Worm (Caenorhabditis elegans) whole organism, L3 larva: ENCODE data around the gene pef-1.
A peak's percentile ranks its signal among the peaks of the same experiment; 100 is the strongest.

Experiments
- R02D3.7 ChIP-seq: fragments of 150-350 bp; optimal IDR thresholded peaks from 2 replicates; lab custom pipeline; 2014; ENCODE audit warnings: missing biosample characterization, missing genetic modification characterization
- aly-2 ChIP-seq: fragments of 150-350 bp; optimal IDR thresholded peaks from 2 replicates; lab custom pipeline; 2014; ENCODE audit warnings: missing biosample characterization, missing genetic modification characterization
- ama-1 ChIP-seq: fragments of 150-350 bp; optimal IDR thresholded peaks from 2 replicates; lab custom pipeline; 2018
- ceh-16 ChIP-seq: sonication (generic microtip); optimal IDR thresholded peaks from 2 replicates; lab custom pipeline; 2017; ENCODE audit warnings: missing biosample characterization, missing genetic modification characterization
- ceh-28 ChIP-seq: fragments of 150-350 bp; optimal IDR thresholded peaks from 2 replicates; lab custom pipeline; 2014; ENCODE audit warnings: missing biosample characterization, missing genetic modification reagents, missing genetic modification characterization
- ceh-82 ChIP-seq: fragments of 150-350 bp; optimal IDR thresholded peaks from 2 replicates; lab custom pipeline; 2014; ENCODE audit warnings: missing biosample characterization, missing genetic modification characterization
- daf-12 ChIP-seq: fragments of 150-350 bp; optimal IDR thresholded peaks from 2 replicates; lab custom pipeline; 2014; ENCODE audit warnings: missing biosample characterization, missing genetic modification reagents, missing genetic modification characterization
- egl-5 ChIP-seq: fragments of 150-350 bp; optimal IDR thresholded peaks from 2 replicates; lab custom pipeline; 2017; ENCODE audit warnings: missing biosample characterization, missing genetic modification reagents, missing genetic modification characterization, inconsistent platforms
- elt-2 ChIP-seq: sonication (generic microtip); optimal IDR thresholded peaks from 2 replicates; lab custom pipeline; 2016; ENCODE audit warnings: missing genetic modification reagents, mild to moderate bottlenecking, missing genetic modification characterization, missing compliant biosample characterization
- elt-3 ChIP-seq, 3 experiments: fragments of 150-350 bp in 1 of 3; sonication (generic microtip) in 2 of 3; optimal IDR thresholded peaks; 2 replicates in 2 of 3; 4 replicates in 1 of 3; lab custom pipeline; 2014 to 2017; ENCODE audit warnings: missing biosample characterization in 3 of 3, missing genetic modification characterization in 3 of 3
- eor-1 ChIP-seq, 2 experiments: fragments of 150-350 bp; optimal IDR thresholded peaks; 2 replicates each; lab custom pipeline; 2014 to 2018; ENCODE audit warnings: missing biosample characterization in 2 of 2, missing genetic modification characterization in 2 of 2
- fkh-10 ChIP-seq: sonication (generic microtip); optimal IDR thresholded peaks from 2 replicates; lab custom pipeline; 2017; ENCODE audit warnings: missing biosample characterization, missing genetic modification reagents, missing genetic modification characterization
- fkh-2 ChIP-seq: fragments of 150-350 bp; optimal IDR thresholded peaks from 2 replicates; lab custom pipeline; 2014; ENCODE audit warnings: missing biosample characterization, missing genetic modification reagents, missing genetic modification characterization
- hmg-11 ChIP-seq: sonication (generic microtip); optimal IDR thresholded peaks from 2 replicates; lab custom pipeline; 2016; ENCODE audit warnings: missing genetic modification characterization, missing compliant biosample characterization
- lin-39 ChIP-seq: fragments of 150-350 bp; optimal IDR thresholded peaks from 2 replicates; lab custom pipeline; 2018; ENCODE audit warnings: missing biosample characterization, missing genetic modification reagents, missing genetic modification characterization
- lsy-12 ChIP-seq: sonication (generic microtip); optimal IDR thresholded peaks from 2 replicates; lab custom pipeline; 2016; ENCODE audit warnings: mild to moderate bottlenecking, missing genetic modification characterization, missing compliant biosample characterization
- mml-1 ChIP-seq: fragments of 150-350 bp; sonication (generic microtip); optimal IDR thresholded peaks from 3 replicates; lab custom pipeline; 2014; ENCODE audit warnings: missing biosample characterization, missing genetic modification characterization
- nhr-11 ChIP-seq: fragments of 150-350 bp; optimal IDR thresholded peaks from 2 replicates; lab custom pipeline; 2014; ENCODE audit warnings: missing biosample characterization, missing genetic modification characterization
- nhr-12 ChIP-seq: fragments of 150-350 bp; optimal IDR thresholded peaks from 2 replicates; lab custom pipeline; 2014; ENCODE audit warnings: missing biosample characterization, missing genetic modification characterization
- nhr-23 ChIP-seq: fragments of 150-350 bp; optimal IDR thresholded peaks from 2 replicates; lab custom pipeline; 2014; ENCODE audit warnings: missing biosample characterization, missing genetic modification reagents, missing genetic modification characterization
- nhr-25 ChIP-seq: sonication (generic microtip); optimal IDR thresholded peaks from 2 replicates; lab custom pipeline; 2017; ENCODE audit warnings: missing biosample characterization, missing genetic modification characterization
- nhr-43 ChIP-seq: sonication (generic microtip); optimal IDR thresholded peaks from 2 replicates; lab custom pipeline; 2016; ENCODE audit warnings: mild to moderate bottlenecking, missing genetic modification characterization, missing compliant biosample characterization; ENCODE audit not compliant: poor library complexity, severe bottlenecking
- nhr-67 ChIP-seq: fragments of 150-350 bp; optimal IDR thresholded peaks from 2 replicates; lab custom pipeline; 2014; ENCODE audit warnings: missing biosample characterization, missing genetic modification characterization
- pha-4 ChIP-seq: fragments of 150-350 bp; optimal IDR thresholded peaks from 2 replicates; lab custom pipeline; 2014; ENCODE audit warnings: missing biosample characterization, missing genetic modification reagents, missing genetic modification characterization
- pqm-1 ChIP-seq: fragments of 150-350 bp; optimal IDR thresholded peaks from 2 replicates; lab custom pipeline; 2017; ENCODE audit warnings: missing biosample characterization, missing genetic modification characterization, inconsistent platforms
- sea-2 ChIP-seq: fragments of 150-350 bp; sonication (generic microtip); optimal IDR thresholded peaks from 4 replicates; lab custom pipeline; 2014; ENCODE audit warnings: missing biosample characterization, missing genetic modification reagents, missing genetic modification characterization
- skn-1 ChIP-seq: fragments of 150-350 bp; optimal IDR thresholded peaks from 2 replicates; lab custom pipeline; 2014; ENCODE audit warnings: missing biosample characterization, missing genetic modification characterization
- snpc-4 ChIP-seq: fragments of 150-350 bp; optimal IDR thresholded peaks from 2 replicates; lab custom pipeline; 2014; ENCODE audit warnings: missing biosample characterization, missing genetic modification characterization
- tbx-2 ChIP-seq: sonication (generic microtip); optimal IDR thresholded peaks from 2 replicates; lab custom pipeline; 2016; ENCODE audit warnings: mild to moderate bottlenecking, missing genetic modification characterization, missing compliant biosample characterization
- unc-39 ChIP-seq: sonication (generic microtip); optimal IDR thresholded peaks from 4 replicates; lab custom pipeline; 2017; ENCODE audit warnings: missing biosample characterization, missing genetic modification characterization
- zag-1 ChIP-seq: fragments of 150-350 bp; optimal IDR thresholded peaks from 2 replicates; lab custom pipeline; 2014; ENCODE audit warnings: missing biosample characterization, missing genetic modification characterization
- ztf-11 ChIP-seq: fragments of 150-350 bp; optimal IDR thresholded peaks from 2 replicates; lab custom pipeline; 2014; ENCODE audit warnings: missing biosample characterization, missing genetic modification characterization

The pef-1 gene

DNA sequence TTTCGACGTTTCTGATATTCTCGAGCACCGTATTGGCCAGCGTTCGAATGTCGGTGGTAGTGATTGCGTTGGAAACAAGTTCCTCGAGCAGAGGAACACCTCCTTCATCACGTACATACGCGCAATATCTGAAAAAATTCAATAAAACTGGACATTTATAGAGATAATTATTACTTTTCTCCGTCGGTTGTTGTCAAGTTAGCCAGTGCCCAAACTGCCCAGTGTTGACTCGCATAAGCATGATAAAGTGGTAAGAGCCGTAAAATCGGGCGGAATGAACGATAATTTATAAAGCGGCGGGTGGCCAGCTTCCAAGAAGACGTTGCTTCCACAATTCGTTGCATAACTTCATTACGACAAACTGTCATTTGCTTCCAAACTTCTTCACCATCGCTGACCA is 42.5 kb downstream of the pef-1 start:
- TF ChIP-seq sea-2 (GFP tag; lab: Kevin White, UChicago) (no peak), nhr-67 (tag; lab: Kevin White, UChicago) (no peak), daf-12 (no peak), aly-2 (tag; lab: Kevin White, UChicago) (no peak), hmg-11 (tag; lab: Kevin White, UChicago) (no peak), skn-1 (tag; lab: Kevin White, UChicago) (no peak), fkh-2 (tag; lab: Kevin White, UChicago) (no peak), tbx-2 (tag; lab: Kevin White, UChicago) (no peak), nhr-25 (tag; lab: Kevin White, UChicago) (no peak), R02D3.7 (no peak), elt-2 (tag; lab: Kevin White, UChicago) (no peak), nhr-11 (no peak), snpc-4 (tag; lab: Kevin White, UChicago) (no peak), ceh-16 (tag; lab: Kevin White, UChicago) (no peak), nhr-23 (tag; lab: Kevin White, UChicago) (no peak), pqm-1 (tag; lab: Kevin White, UChicago) (no peak), fkh-10 (no peak), lsy-12 (tag; lab: Kevin White, UChicago) (no peak)

DNA sequence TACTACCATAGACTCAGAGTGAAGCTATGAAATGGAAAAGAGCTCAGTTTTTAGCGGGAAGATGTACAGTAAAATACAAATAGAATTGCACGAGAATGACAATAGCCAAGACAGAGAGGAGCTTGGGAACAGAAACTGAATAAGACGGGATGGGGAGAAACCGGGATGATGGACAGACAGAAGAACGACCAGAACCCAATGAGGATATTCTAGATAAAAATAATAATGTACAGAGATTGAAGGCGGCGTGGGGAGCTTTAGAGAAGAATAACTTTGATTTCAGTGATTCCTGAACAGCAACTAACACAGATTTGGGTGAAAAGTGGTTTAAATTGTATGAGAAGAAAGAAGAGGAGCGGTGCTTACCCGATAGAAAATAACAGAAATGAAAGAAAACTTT is 44.7 kb downstream of the pef-1 start:
- TF ChIP-seq nhr-12 (tag; lab: Kevin White, UChicago) (no peak), egl-5 (tag; lab: Kevin White, UChicago) (no peak), nhr-67 (tag; lab: Kevin White, UChicago) (no peak), pha-4 (no peak), elt-2 (tag; lab: Kevin White, UChicago) (no peak), nhr-11 (no peak), lin-39 (tag; lab: Kevin White, UChicago) (no peak), skn-1 (tag; lab: Kevin White, UChicago) (no peak), fkh-2 (tag; lab: Kevin White, UChicago) (no peak), nhr-25 (tag; lab: Kevin White, UChicago) (no peak), ceh-28 (tag; lab: Kevin White, UChicago) (no peak), zag-1 (tag; lab: Kevin White, UChicago) (no peak)

DNA sequence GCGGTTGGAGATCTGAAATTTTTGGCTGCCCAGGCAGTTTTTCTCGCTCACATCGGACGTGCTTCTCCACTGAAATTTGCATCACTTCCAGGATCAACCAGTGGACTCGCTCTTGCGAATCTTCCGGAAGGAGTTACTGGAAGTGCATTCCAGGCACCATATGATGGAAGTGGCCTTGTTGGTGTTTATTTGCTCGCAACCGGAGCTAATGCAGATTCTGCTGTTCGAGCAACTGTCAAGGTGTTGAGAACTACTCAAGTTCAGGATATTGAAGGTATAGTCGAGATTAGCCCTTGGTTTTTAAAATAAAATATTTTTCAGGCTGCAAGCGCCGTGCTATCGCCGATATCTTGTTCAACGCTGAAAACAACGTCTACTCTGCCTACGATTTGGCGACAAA is 45.3 kb downstream of the pef-1 start:
- TF ChIP-seq pha-4 = no peak
- TF ChIP-seq nhr-67 (tag; lab: Kevin White, UChicago) = no peak
- peak; percentile 8 for TF ChIP-seq nhr-43 (tag; lab: Kevin White, UChicago)

DNA sequence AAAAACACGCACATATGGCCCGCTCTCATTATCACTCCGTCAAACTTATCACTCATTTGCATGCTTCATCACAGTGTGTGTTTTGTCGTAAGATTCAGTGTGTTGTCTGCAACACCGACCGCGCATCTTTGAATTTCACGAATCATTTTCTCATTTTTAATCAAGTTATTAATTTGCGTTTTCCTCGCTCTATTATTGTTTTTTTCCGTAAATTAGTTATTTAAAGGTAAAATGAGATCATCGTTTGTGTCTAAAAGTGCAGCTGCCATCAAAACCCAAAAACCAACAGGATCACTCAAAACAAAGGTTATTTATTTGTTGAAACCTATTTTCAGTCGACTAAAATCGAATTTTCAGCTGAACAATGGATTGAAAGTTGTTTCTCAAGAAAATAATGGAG is 46.5 kb downstream of the pef-1 start, which contains the start of the genes T24C4.5 and ucr-2.3:
Gene T24C4.5 (minus strand): TSS at position 101 of the 400 bp plus-strand sequence.
Gene ucr-2.3 (plus strand): TSS at position 227 of the 400 bp plus-strand sequence.
- no peak for TF ChIP-seq ceh-28 (tag; lab: Kevin White, UChicago)
- no peak for TF ChIP-seq mml-1 (tag; lab: Kevin White, UChicago)
- TF ChIP-seq hmg-11 (tag; lab: Kevin White, UChicago) = no peak
- TF ChIP-seq nhr-23 (tag; lab: Kevin White, UChicago) = no peak
- TF ChIP-seq ztf-11 (tag; lab: Kevin White, UChicago) = no peak
- TF ChIP-seq unc-39 (tag; lab: Kevin White, UChicago) = no peak
- no peak for TF ChIP-seq nhr-43 (tag; lab: Kevin White, UChicago)
- no peak for TF ChIP-seq elt-3 (tag; optimal IDR thresholded peaks at IDR 0.05; lab: Kevin White, UChicago)
- TF ChIP-seq eor-1 (tag; optimal IDR thresholded peaks at IDR 0.05; lab: Kevin White, UChicago) = no peak
- TF ChIP-seq nhr-67 (tag; lab: Kevin White, UChicago) = no peak
- TF ChIP-seq ama-1 (lab: Kevin White, UChicago) = no peak
- no peak for TF ChIP-seq fkh-10
- TF ChIP-seq, all 47 proteins: peak for 0

DNA sequence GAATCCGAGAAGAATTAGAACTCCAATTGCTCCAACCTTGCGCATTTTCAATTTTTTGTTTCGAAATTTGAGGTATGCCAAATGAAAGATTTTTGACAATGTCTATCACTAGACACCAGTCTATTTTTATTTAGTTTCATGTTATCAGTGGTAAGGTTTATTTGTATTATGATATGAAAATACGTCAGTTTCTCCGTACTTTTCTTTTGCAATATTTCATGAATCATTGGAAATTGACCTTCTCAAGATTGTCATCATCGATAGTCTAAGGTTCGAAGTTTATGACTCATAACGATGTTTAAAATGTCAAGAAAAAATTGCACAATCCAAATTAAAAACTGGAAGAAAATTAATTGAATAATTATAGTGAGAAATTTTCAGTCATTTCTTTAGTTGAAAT is 52.7 kb downstream of the pef-1 start, which contains the start of gene clc-19:
Gene clc-19 (minus strand): TSS at position 135 of the 400 bp plus-strand sequence.
- TF ChIP-seq pqm-1 (tag; lab: Kevin White, UChicago) (peak; percentile 90), pha-4 (no peak), elt-2 (tag; lab: Kevin White, UChicago) (peak; percentile 30), ceh-82 (no peak)
